Worm (Caenorhabditis elegans) whole organism, L4/young adult: Measurements from ENCODE around the gene srh-118.

ENCODE experiments used
- dao-5 ChIP-seq: sonication (generic microtip); optimal IDR thresholded peaks from 2 replicates; lab custom pipeline; 2016; ENCODE audit warnings: missing genotype, missing genetic modification characterization, moderate library complexity, missing compliant biosample characterization
- him-1 ChIP-seq: sonication (generic microtip); optimal IDR thresholded peaks from 2 replicates; lab custom pipeline; 2016; ENCODE audit warnings: missing genotype, missing genetic modification reagents, missing genetic modification characterization, missing compliant biosample characterization

ce11 chrV:17467881-17468280 lies 28.1 kb downstream of the srh-118 start:
- TF ChIP-seq dao-5 (tag; lab: Kevin White, UChicago) (no peak), him-1 (tag; lab: Kevin White, UChicago) (no peak)
